Fruit fly (Drosophila melanogaster) whole organism, embryonic: ENCODE data around the gene PIG-Q.
A peak's percentile ranks its signal among the peaks of the same experiment; 100 is the strongest.

Experiments
- Aef1 ChIP-seq: fragments of 200-800 bp; sonication (Bioruptor generic); IDR thresholded peaks from 3 replicates; pipeline ENCODE4 v1.3.6; 2022; ENCODE audit warnings: missing biosample characterization, missing genetic modification characterization
- CG11456 ChIP-seq: fragments of 200-800 bp; sonication (Bioruptor generic); IDR thresholded peaks from 3 replicates; pipeline ENCODE4 v1.3.6; 2022; ENCODE audit warnings: missing biosample characterization, missing genetic modification characterization
- CG12071 ChIP-seq: fragments of 200-800 bp; sonication (Bioruptor generic); optimal IDR thresholded peaks from 3 replicates; lab custom pipeline; 2018; ENCODE audit warnings: missing biosample characterization, mild to moderate bottlenecking, missing genetic modification characterization
- CG12391 ChIP-seq: fragments of 200-800 bp; sonication (Bioruptor generic); optimal IDR thresholded peaks from 3 replicates; lab custom pipeline; 2018; ENCODE audit warnings: missing biosample characterization, mild to moderate bottlenecking, missing genetic modification characterization, moderate library complexity
- CG12659 ChIP-seq: fragments of 200-800 bp; sonication (Bioruptor generic); optimal IDR thresholded peaks from 3 replicates; lab custom pipeline; 2017; ENCODE audit warnings: mild to moderate bottlenecking, missing biosample characterization, missing genetic modification reagents, missing genetic modification characterization
- CG12744 ChIP-seq: fragments of 200-800 bp; sonication (Bioruptor generic); optimal IDR thresholded peaks from 2 replicates; lab custom pipeline; 2016; ENCODE audit warnings: missing biosample characterization, missing genetic modification characterization
- CG14710 ChIP-seq: fragments of 200-800 bp; sonication (Bioruptor generic); optimal IDR thresholded peaks from 3 replicates; lab custom pipeline; 2019; ENCODE audit warnings: missing biosample characterization, mild to moderate bottlenecking, missing genetic modification characterization, moderate library complexity
- CG15011 ChIP-seq: fragments of 200-800 bp; sonication (Bioruptor generic); optimal IDR thresholded peaks from 3 replicates; lab custom pipeline; 2018; ENCODE audit warnings: missing biosample characterization, mild to moderate bottlenecking, missing genetic modification characterization
- CG1603 ChIP-seq: fragments of 200-800 bp; sonication (Bioruptor generic); optimal IDR thresholded peaks from 2 replicates; lab custom pipeline; 2019; ENCODE audit warnings: missing biosample characterization, mild to moderate bottlenecking, missing genetic modification characterization, moderate library complexity
- CG17359 ChIP-seq: fragments of 200-800 bp; sonication (Bioruptor generic); optimal IDR thresholded peaks from 3 replicates; lab custom pipeline; 2018; ENCODE audit warnings: missing biosample characterization, mild to moderate bottlenecking, missing genetic modification characterization, moderate library complexity
- CG17829 ChIP-seq: fragments of 200-800 bp; optimal IDR thresholded peaks from 2 replicates; lab custom pipeline; 2019; ENCODE audit warnings: missing biosample characterization, mild to moderate bottlenecking, missing genetic modification characterization, moderate library complexity
- CG2199 ChIP-seq: fragments of 200-800 bp; sonication (Bioruptor generic); IDR thresholded peaks from 3 replicates; pipeline ENCODE4 v1.3.6; 2022; ENCODE audit warnings: missing biosample characterization, missing genetic modification characterization
- CG2712 ChIP-seq: fragments of 200-800 bp; optimal IDR thresholded peaks from 3 replicates; lab custom pipeline; 2019; ENCODE audit warnings: missing biosample characterization, mild to moderate bottlenecking, missing genetic modification characterization, moderate library complexity
- CG2889 ChIP-seq: fragments of 200-800 bp; sonication (Bioruptor generic); IDR thresholded peaks from 3 replicates; pipeline ENCODE4 v1.3.6; 2022; ENCODE audit warnings: missing biosample characterization, missing genetic modification characterization
- CG31224 ChIP-seq: fragments of 200-800 bp; sonication (Bioruptor generic); IDR thresholded peaks from 2 replicates; pipeline ENCODE4 v1.3.6; 2022; ENCODE audit warnings: missing biosample characterization, missing genetic modification characterization
- CG43689 ChIP-seq: fragments of 200-800 bp; sonication (Bioruptor generic); IDR thresholded peaks from 2 replicates; pipeline ENCODE4 v1.3.6; 2022; ENCODE audit warnings: missing biosample characterization, missing genetic modification characterization
- CG5180 ChIP-seq: fragments of 200-800 bp; sonication (Bioruptor generic); optimal IDR thresholded peaks from 3 replicates; lab custom pipeline; 2017; ENCODE audit warnings: missing biosample characterization, missing genetic modification characterization, mild to moderate bottlenecking, moderate library complexity, missing genetic modification reagents
- CG6683 ChIP-seq: fragments of 200-800 bp; sonication (Bioruptor generic); optimal IDR thresholded peaks from 2 replicates; lab custom pipeline; 2017; ENCODE audit warnings: missing biosample characterization, mild to moderate bottlenecking, missing genetic modification characterization, missing genetic modification reagents
- CG8359 ChIP-seq: fragments of 200-800 bp; sonication (Bioruptor generic); optimal IDR thresholded peaks from 2 replicates; lab custom pipeline; 2017; ENCODE audit warnings: missing biosample characterization, mild to moderate bottlenecking, missing genetic modification characterization, borderline replicate concordance
- CG8944 ChIP-seq: fragments of 200-800 bp; sonication (Bioruptor generic); optimal IDR thresholded peaks from 3 replicates; lab custom pipeline; 2016; ENCODE audit warnings: missing biosample characterization, missing genetic modification characterization
- CG9817 ChIP-seq: fragments of 200-800 bp; sonication (Bioruptor generic); optimal IDR thresholded peaks from 2 replicates; lab custom pipeline; 2018; ENCODE audit warnings: missing biosample characterization, mild to moderate bottlenecking, missing genetic modification characterization, moderate library complexity
- Camta ChIP-seq: fragments of 200-800 bp; sonication (Bioruptor generic); optimal IDR thresholded peaks from 2 replicates; lab custom pipeline; 2016; ENCODE audit warnings: missing biosample characterization, missing genetic modification characterization
- D ChIP-seq, 2 experiments: fragments of 200-800 bp in 1 of 2; fragments of >200 bp in 1 of 2; sonication (Bioruptor generic) in 1 of 2; optimal IDR thresholded peaks; 2 replicates in 1 of 2; 3 replicates in 1 of 2; lab custom pipeline; 2017; ENCODE audit warnings: mild to moderate bottlenecking in 1 of 2, missing biosample characterization in 1 of 2, missing genetic modification characterization in 1 of 2, missing genetic modification reagents in 1 of 2
- Dek ChIP-seq: fragments of 200-800 bp; sonication (Bioruptor generic); optimal IDR thresholded peaks from 3 replicates; lab custom pipeline; 2019; ENCODE audit warnings: missing biosample characterization, mild to moderate bottlenecking, missing genetic modification characterization, moderate library complexity
- Ets97D ChIP-seq: fragments of 200-800 bp; sonication (Bioruptor generic); optimal IDR thresholded peaks from 3 replicates; lab custom pipeline; 2016; ENCODE audit warnings: missing biosample characterization, missing genetic modification characterization
- Fer1 ChIP-seq: fragments of 200-800 bp; sonication (Bioruptor generic); optimal IDR thresholded peaks from 2 replicates; lab custom pipeline; 2017; ENCODE audit warnings: missing biosample characterization, mild to moderate bottlenecking, missing genetic modification characterization
- Mes4 ChIP-seq: fragments of 200-800 bp; sonication (Bioruptor generic); optimal IDR thresholded peaks from 2 replicates; lab custom pipeline; 2016; ENCODE audit warnings: missing biosample characterization, missing genetic modification characterization
- NC2β ChIP-seq: fragments of 200-800 bp; sonication (Bioruptor generic); optimal IDR thresholded peaks from 2 replicates; lab custom pipeline; 2016; ENCODE audit warnings: missing biosample characterization, missing genetic modification characterization
- Nf-YA ChIP-seq: fragments of 200-800 bp; sonication (Bioruptor generic); IDR thresholded peaks from 2 replicates; pipeline ENCODE4 v1.3.6; 2022; ENCODE audit warnings: missing biosample characterization, missing genetic modification characterization
- NfI ChIP-seq: fragments of 200-800 bp; sonication (Bioruptor generic); optimal IDR thresholded peaks from 3 replicates; lab custom pipeline; 2018; ENCODE audit warnings: missing biosample characterization, mild to moderate bottlenecking, missing genetic modification characterization, moderate library complexity
- Oli ChIP-seq: fragments of 200-800 bp; sonication (Bioruptor generic); optimal IDR thresholded peaks from 2 replicates; lab custom pipeline; 2018; ENCODE audit warnings: missing biosample characterization, mild to moderate bottlenecking, missing genetic modification characterization, moderate library complexity
- Trl ChIP-seq, 3 experiments: fragments of >200 bp in 2 of 3; fragments of 200-800 bp in 1 of 3; sonication (Bioruptor generic) in 1 of 3; optimal IDR thresholded peaks; 2 replicates in 1 of 3; 3 replicates in 2 of 3; lab custom pipeline; 2016 to 2017; ENCODE audit warnings: missing biosample characterization in 1 of 3, missing genetic modification characterization in 1 of 3
- Vsx1 ChIP-seq: fragments of 200-800 bp; sonication (Bioruptor generic); optimal IDR thresholded peaks from 2 replicates; lab custom pipeline; 2017; ENCODE audit warnings: missing biosample characterization, mild to moderate bottlenecking, missing genetic modification characterization, missing genetic modification reagents
- ato ChIP-seq: fragments of 200-800 bp; sonication (Bioruptor generic); IDR thresholded peaks from 2 replicates; pipeline ENCODE4 v1.3.6; 2022; ENCODE audit warnings: missing biosample characterization, missing genetic modification characterization; ENCODE audit not compliant: partially characterized antibody
- ci ChIP-seq: fragments of 200-800 bp; sonication (Bioruptor generic); IDR thresholded peaks from 3 replicates; pipeline ENCODE4 v1.3.6; 2022; ENCODE audit warnings: missing biosample characterization, missing genetic modification characterization
- crp ChIP-seq, 2 experiments: fragments of 200-800 bp; sonication (Bioruptor generic); optimal IDR thresholded peaks; 2 replicates in 1 of 2; 3 replicates in 1 of 2; lab custom pipeline; 2017; ENCODE audit warnings: missing biosample characterization in 2 of 2, missing genetic modification characterization in 2 of 2, mild to moderate bottlenecking in 1 of 2, moderate library complexity in 1 of 2
- da ChIP-seq: fragments of 200-800 bp; sonication (Bioruptor generic); optimal IDR thresholded peaks from 2 replicates; lab custom pipeline; 2016; ENCODE audit warnings: missing biosample characterization, missing genetic modification characterization
- dati ChIP-seq: fragments of 200-800 bp; sonication (Bioruptor generic); IDR thresholded peaks from 2 replicates; pipeline ENCODE4 v1.3.6; 2022; ENCODE audit warnings: missing biosample characterization, missing genetic modification characterization
- eve ChIP-seq, 2 experiments: fragments of >200 bp; optimal IDR thresholded peaks; 2 replicates each; lab custom pipeline; 2017; ENCODE audit warnings: missing biosample characterization in 2 of 2, missing genetic modification characterization in 2 of 2
- exex ChIP-seq: fragments of 200-800 bp; sonication (Bioruptor generic); optimal IDR thresholded peaks from 4 replicates; lab custom pipeline; 2018; ENCODE audit warnings: missing biosample characterization, mild to moderate bottlenecking, missing genetic modification characterization, moderate library complexity
- grn ChIP-seq: fragments of 200-800 bp; sonication (Bioruptor generic); optimal IDR thresholded peaks from 3 replicates; lab custom pipeline; 2017; ENCODE audit warnings: missing biosample characterization, missing genetic modification characterization
- lab ChIP-seq: fragments of 200-800 bp; sonication (Bioruptor generic); optimal IDR thresholded peaks from 3 replicates; lab custom pipeline; 2017; ENCODE audit warnings: missing biosample characterization, missing genetic modification characterization, mild to moderate bottlenecking, moderate library complexity, missing genetic modification reagents
- maf-S ChIP-seq: fragments of 200-800 bp; sonication (Bioruptor generic); optimal IDR thresholded peaks from 2 replicates; lab custom pipeline; 2016; ENCODE audit warnings: missing biosample characterization, missing genetic modification characterization
- pho ChIP-seq: fragments of 200-800 bp; sonication (Bioruptor generic); optimal IDR thresholded peaks from 2 replicates; lab custom pipeline; 2016; ENCODE audit warnings: missing biosample characterization, missing genetic modification characterization
- rib ChIP-seq: fragments of 200-800 bp; sonication (Bioruptor generic); IDR thresholded peaks from 2 replicates; pipeline ENCODE4 v1.3.6; 2022; ENCODE audit warnings: missing biosample characterization, missing genetic modification characterization
- row ChIP-seq: fragments of 200-800 bp; sonication (Bioruptor generic); IDR thresholded peaks from 3 replicates; pipeline ENCODE4 v1.3.6; 2022; ENCODE audit warnings: missing biosample characterization, missing genetic modification characterization
- unc-4 ChIP-seq: fragments of 200-800 bp; sonication (Bioruptor generic); IDR thresholded peaks from 2 replicates; pipeline ENCODE4 v1.3.6; 2022; ENCODE audit warnings: missing biosample characterization, missing genetic modification characterization; ENCODE audit not compliant: partially characterized antibody
- zfh2 ChIP-seq: fragments of 200-800 bp; sonication (Bioruptor generic); optimal IDR thresholded peaks from 2 replicates; lab custom pipeline; 2016; ENCODE audit warnings: missing biosample characterization, missing genetic modification characterization

PIG-Q gene

dm6 chrX:16403811-16404420 is 45.0 kb downstream of the PIG-Q start (continued):
- peak; percentile 78 for TF ChIP-seq CG12659 (GFP tag; lab: Kevin White, UChicago)
- peak; percentile 94 for TF ChIP-seq grn (GFP tag; lab: Kevin White, UChicago)
- peak; percentile 61 for TF ChIP-seq pho (GFP tag; lab: Kevin White, UChicago)
- peak; percentile 68 for TF ChIP-seq CG15011 (GFP tag; lab: Kevin White, UChicago)
- peak; percentile 99 for TF ChIP-seq exex
- TF ChIP-seq maf-S (GFP tag; lab: Kevin White, UChicago) = peak; percentile 45
- peak; percentile 84 for TF ChIP-seq CG12391 (tag; lab: Kevin White, UChicago)
- peak; percentile 91 for TF ChIP-seq lab
- TF ChIP-seq CG2712 = no peak
- TF ChIP-seq da (GFP tag; lab: Kevin White, UChicago) = no peak
- peak; percentile 65 for TF ChIP-seq Nf-YA (GFP tag; lab: Robert Waterston, UW)
- 0 out of 2 replicates have a peak, but pooled peaks have one; percentile 53 for TF ChIP-seq CG31224
- no peak for TF ChIP-seq Vsx1 (GFP tag; lab: Kevin White, UChicago)
- TF ChIP-seq CG9817 (tag; lab: Kevin White, UChicago) = peak; percentile 61
- peak; percentile 73 for TF ChIP-seq Aef1 (GFP tag; lab: Robert Waterston, UW)
- peak; percentile 30 for TF ChIP-seq CG8359 (GFP tag; lab: Kevin White, UChicago)
- peak; percentile 71; the same call in 1 of the 2 replicates for TF ChIP-seq rib (GFP tag; lab: Robert Waterston, UW)
- TF ChIP-seq Mes4 (GFP tag; lab: Kevin White, UChicago) = peak; percentile 17
- TF ChIP-seq crp (GFP tag; optimal IDR thresholded peaks at IDR 0.05; lab: Kevin White, UChicago) = peak in 1 of 2 experiments; percentile 23
- no peak for TF ChIP-seq D (optimal IDR thresholded peaks at IDR 0.05; lab: Kevin White, UChicago)
- TF ChIP-seq D (GFP tag; optimal IDR thresholded peaks at IDR 0.05; lab: Kevin White, UChicago) = peak; percentile 38
- TF ChIP-seq ato (GFP tag; lab: Robert Waterston, UW) = no peak
- TF ChIP-seq row (GFP tag; lab: Robert Waterston, UW) = peak; percentile 92
- peak; percentile 28 for TF ChIP-seq CG14710
- TF ChIP-seq CG8944 (GFP tag; lab: Kevin White, UChicago) = peak; percentile 26
- TF ChIP-seq Oli (tag; lab: Kevin White, UChicago) = peak; percentile 85
- peak; percentile 76 for TF ChIP-seq CG11456 (GFP tag; lab: Robert Waterston, UW)
- peak; percentile 59; the same call in 1 of the 3 replicates for TF ChIP-seq CG2889
- no peak for TF ChIP-seq NC2β (GFP tag; lab: Kevin White, UChicago)
- TF ChIP-seq zfh2 (GFP tag; lab: Kevin White, UChicago) = peak; percentile 55
- peak; percentile 71 for TF ChIP-seq NfI (GFP tag; lab: Kevin White, UChicago)
- no peak for TF ChIP-seq unc-4 (GFP tag; lab: Robert Waterston, UW)
- peak; percentile 43 for TF ChIP-seq CG12744 (GFP tag; lab: Kevin White, UChicago)
- TF ChIP-seq Camta (GFP tag; lab: Kevin White, UChicago) = peak; percentile 56
- TF ChIP-seq CG5180 (GFP tag; lab: Kevin White, UChicago) = peak; percentile 22
- peak; percentile 77 for TF ChIP-seq CG12071 (GFP tag; lab: Kevin White, UChicago)
- no peak for TF ChIP-seq eve (GFP tag; optimal IDR thresholded peaks at IDR 0.05; lab: Kevin White, UChicago)
- peak; percentile 86 for TF ChIP-seq CG17359 (tag; lab: Kevin White, UChicago)
- TF ChIP-seq CG2199 (GFP tag; lab: Robert Waterston, UW) = no peak
- peak; percentile 85 for TF ChIP-seq Fer1
- TF ChIP-seq Ets97D (GFP tag; lab: Kevin White, UChicago) = peak; percentile 20
- TF ChIP-seq ci = peak; percentile 84
- TF ChIP-seq CG6683 (GFP tag; lab: Kevin White, UChicago) = peak; percentile 56
- peak; percentile 65 for TF ChIP-seq CG43689
- TF ChIP-seq Trl (optimal IDR thresholded peaks at IDR 0.05; lab: Kevin White, UChicago) = no peak
- TF ChIP-seq Trl (GFP tag; optimal IDR thresholded peaks at IDR 0.05; lab: Kevin White, UChicago) = peak; percentile 51
- TF ChIP-seq CG17829 (tag; lab: Kevin White, UChicago) = no peak
- TF ChIP-seq Dek (tag; lab: Kevin White, UChicago) = peak; percentile 84
- no peak for TF ChIP-seq CG1603 (tag; lab: Kevin White, UChicago)
- no peak for TF ChIP-seq dati
